Worm (Caenorhabditis elegans) whole organism, mixed stage, embryonic: Measurements from ENCODE around the gene F48G7.12.

Source experiments
- M03D4.4 ChIP-seq: sonication (generic microtip); optimal IDR thresholded peaks from 2 replicates; lab custom pipeline; 2017; ENCODE audit warnings: mild to moderate bottlenecking, missing genetic modification characterization, missing compliant biosample characterization
- bed-3 ChIP-seq: fragments of 200-800 bp; sonication (Bioruptor generic); optimal IDR thresholded peaks from 3 replicates; lab custom pipeline; 2018; ENCODE audit warnings: mild to moderate bottlenecking, missing genetic modification characterization, moderate library complexity, missing compliant biosample characterization
- ceh-39 ChIP-seq: fragments of 150-350 bp; optimal IDR thresholded peaks from 2 replicates; lab custom pipeline; 2014; ENCODE audit warnings: missing biosample characterization, missing genetic modification characterization
- ceh-43 ChIP-seq: fragments of 200-800 bp; sonication (Bioruptor generic); optimal IDR thresholded peaks from 2 replicates; lab custom pipeline; 2018; ENCODE audit warnings: mild to moderate bottlenecking, missing genetic modification characterization, moderate library complexity, missing compliant biosample characterization
- ceh-83 ChIP-seq: fragments of 200-800 bp; sonication (Bioruptor generic); optimal IDR thresholded peaks from 2 replicates; lab custom pipeline; 2018; ENCODE audit warnings: mild to moderate bottlenecking, missing genetic modification characterization, missing compliant biosample characterization
- ces-1 ChIP-seq: fragments of 150-350 bp; optimal IDR thresholded peaks from 2 replicates; lab custom pipeline; 2014; ENCODE audit warnings: missing biosample characterization, missing genetic modification reagents, missing genetic modification characterization
- cnd-1 ChIP-seq: fragments of 200-800 bp; sonication (Bioruptor generic); optimal IDR thresholded peaks from 2 replicates; lab custom pipeline; 2018; ENCODE audit warnings: mild to moderate bottlenecking, missing genetic modification characterization, missing compliant biosample characterization
- drap-1 ChIP-seq: fragments of 200-800 bp; sonication (Bioruptor generic); optimal IDR thresholded peaks from 3 replicates; lab custom pipeline; 2018; ENCODE audit warnings: mild to moderate bottlenecking, missing genetic modification characterization, missing compliant biosample characterization
- elt-1 ChIP-seq: sonication (generic microtip); optimal IDR thresholded peaks from 2 replicates; lab custom pipeline; 2017; ENCODE audit warnings: missing genetic modification characterization, mild to moderate bottlenecking, missing compliant biosample characterization, antibody characterized with exemption, moderate library complexity, borderline replicate concordance; ENCODE audit not compliant: insufficient read depth
- elt-3 ChIP-seq: fragments of 150-350 bp; optimal IDR thresholded peaks from 2 replicates; lab custom pipeline; 2014; ENCODE audit warnings: missing biosample characterization, missing genetic modification characterization
- ham-2 ChIP-seq: fragments of 200-800 bp; sonication (Bioruptor generic); optimal IDR thresholded peaks from 2 replicates; lab custom pipeline; 2018; ENCODE audit warnings: mild to moderate bottlenecking, missing genetic modification characterization, missing compliant biosample characterization
- hlh-1 ChIP-seq: fragments of 150-350 bp; optimal IDR thresholded peaks from 2 replicates; lab custom pipeline; 2014; ENCODE audit warnings: missing biosample characterization, missing genetic modification reagents, missing genetic modification characterization
- lin-13 ChIP-seq: fragments of 150-350 bp; optimal IDR thresholded peaks from 2 replicates; lab custom pipeline; 2014; ENCODE audit warnings: missing biosample characterization, missing genetic modification characterization
- lin-32 ChIP-seq: fragments of 200-800 bp; sonication (Bioruptor generic); optimal IDR thresholded peaks from 2 replicates; lab custom pipeline; 2018; ENCODE audit warnings: mild to moderate bottlenecking, missing genetic modification characterization, missing compliant biosample characterization
- lsy-2 ChIP-seq: fragments of 150-350 bp; optimal IDR thresholded peaks from 2 replicates; lab custom pipeline; 2014; ENCODE audit warnings: missing biosample characterization, missing genetic modification characterization
- mab-5 ChIP-seq: fragments of 150-350 bp; optimal IDR thresholded peaks from 2 replicates; lab custom pipeline; 2014; ENCODE audit warnings: missing biosample characterization, missing genetic modification characterization
- mep-1 ChIP-seq: fragments of 150-350 bp; optimal IDR thresholded peaks from 2 replicates; lab custom pipeline; 2017; ENCODE audit warnings: missing biosample characterization, missing genetic modification reagents, missing genetic modification characterization, inconsistent platforms
- nhr-2 ChIP-seq: fragments of 150-350 bp; optimal IDR thresholded peaks from 2 replicates; lab custom pipeline; 2014; ENCODE audit warnings: missing biosample characterization, missing genetic modification characterization
- nhr-237 ChIP-seq: fragments of 150-350 bp; optimal IDR thresholded peaks from 2 replicates; lab custom pipeline; 2014; ENCODE audit warnings: missing biosample characterization, missing genetic modification characterization
- nhr-28 ChIP-seq: fragments of 150-350 bp; optimal IDR thresholded peaks from 2 replicates; lab custom pipeline; 2014; ENCODE audit warnings: missing biosample characterization, missing genetic modification characterization
- pha-4 ChIP-seq: fragments of 150-350 bp; optimal IDR thresholded peaks from 2 replicates; lab custom pipeline; 2018; ENCODE audit warnings: missing biosample characterization, missing genetic modification reagents, missing genetic modification characterization
- sem-2 ChIP-seq: fragments of 200-800 bp; sonication (Bioruptor generic); optimal IDR thresholded peaks from 2 replicates; lab custom pipeline; 2018; ENCODE audit warnings: mild to moderate bottlenecking, missing genetic modification characterization, missing compliant biosample characterization
- snpc-4 ChIP-seq: fragments of 150-350 bp; optimal IDR thresholded peaks from 2 replicates; lab custom pipeline; 2014; ENCODE audit warnings: missing biosample characterization, missing genetic modification characterization
- sptf-1 ChIP-seq: sonication (generic microtip); optimal IDR thresholded peaks from 2 replicates; lab custom pipeline; 2017; ENCODE audit warnings: mild to moderate bottlenecking, missing genetic modification characterization, moderate library complexity, missing compliant biosample characterization
- tbx-8 ChIP-seq: fragments of 200-800 bp; sonication (Bioruptor generic); optimal IDR thresholded peaks from 2 replicates; lab custom pipeline; 2018; ENCODE audit warnings: mild to moderate bottlenecking, missing genetic modification characterization, moderate library complexity, missing compliant biosample characterization
- unc-120 ChIP-seq: sonication (generic microtip); optimal IDR thresholded peaks from 2 replicates; lab custom pipeline; 2017; ENCODE audit warnings: missing genetic modification characterization, missing compliant biosample characterization; ENCODE audit not compliant: poor library complexity, severe bottlenecking
- unc-39 ChIP-seq: fragments of 150-350 bp; optimal IDR thresholded peaks from 2 replicates; lab custom pipeline; 2014; ENCODE audit warnings: missing biosample characterization, missing genetic modification characterization
- unc-62 ChIP-seq: fragments of 150-350 bp; optimal IDR thresholded peaks from 2 replicates; lab custom pipeline; 2014; ENCODE audit warnings: missing biosample characterization, missing genetic modification reagents, missing genetic modification characterization
- zip-8 ChIP-seq: fragments of 150-350 bp; optimal IDR thresholded peaks from 2 replicates; lab custom pipeline; 2014; ENCODE audit warnings: missing biosample characterization, missing genetic modification characterization
- ztf-11 ChIP-seq: fragments of 150-350 bp; optimal IDR thresholded peaks from 2 replicates; lab custom pipeline; 2014; ENCODE audit warnings: missing biosample characterization, missing genetic modification characterization

Gene F48G7.12

ce11 chrV:642750-643149 is 3.3 kb downstream of the F48G7.12 start, which contains the start of gene nhr-190:
Gene nhr-190 (minus strand): TSS chrV:642924.
- TF ChIP-seq ces-1 = peak; percentile 41
- peak; percentile 22 for TF ChIP-seq unc-120 (tag; lab: Kevin White, UChicago)
- TF ChIP-seq snpc-4 (tag; lab: Kevin White, UChicago) = no peak
- TF ChIP-seq, all 35 proteins: peak for 2

- TF ChIP-seq zip-8 (tag; lab: Kevin White, UChicago) (no peak), unc-62 (GFP tag; lab: Kevin White, UChicago) (no peak), cnd-1 (tag; lab: Kevin White, UChicago) (no peak), pha-4 (tag; lab: Kevin White, UChicago) (no peak), elt-1 (tag; lab: Kevin White, UChicago) (no peak), ceh-43 (no peak), ceh-39 (no peak), bed-3 (GFP tag; lab: Kevin White, UChicago) (no peak), nhr-28 (no peak)
Observed at ce11 chrV:638328-638727, 7.7 kb downstream of the F48G7.12 start, which contains the start of gene srj-37. Gene srj-37 (plus strand): TSS chrV:638628.

- no peak for TF ChIP-seq sem-2 (GFP tag; lab: Kevin White, UChicago)
- no peak for TF ChIP-seq ces-1
- TF ChIP-seq unc-62 (GFP tag; lab: Kevin White, UChicago) = no peak
- no peak for TF ChIP-seq ham-2 (GFP tag; lab: Kevin White, UChicago)
- no peak for TF ChIP-seq cnd-1 (tag; lab: Kevin White, UChicago)
Observed at ce11 chrV:636281-636680, 9.7 kb downstream of the F48G7.12 start, which contains the start of gene pals-31. Gene pals-31 (plus strand): TSS chrV:636581.

- TF ChIP-seq drap-1 (GFP tag; lab: Kevin White, UChicago) (no peak), ceh-39 (no peak), lin-13 (tag; lab: Kevin White, UChicago) (no peak), pha-4 (tag; lab: Kevin White, UChicago) (no peak), lin-32 (no peak), elt-3 (tag; lab: Kevin White, UChicago) (no peak), ham-2 (GFP tag; lab: Kevin White, UChicago) (no peak), mab-5 (tag; lab: Kevin White, UChicago) (no peak), sem-2 (GFP tag; lab: Kevin White, UChicago) (no peak), tbx-8 (GFP tag; lab: Kevin White, UChicago) (no peak), nhr-237 (tag; lab: Kevin White, UChicago) (no peak)
Observed at ce11 chrV:635630-636029, 10.4 kb downstream of the F48G7.12 start.

- TF ChIP-seq hlh-1 (no peak), mep-1 (tag; lab: Kevin White, UChicago) (no peak), snpc-4 (tag; lab: Kevin White, UChicago) (no peak)
Observed at ce11 chrV:634855-635254, 11.2 kb downstream of the F48G7.12 start, which contains the start of gene F48G7.10. Gene F48G7.10 (minus strand): TSS chrV:634955.

ce11 chrV:631832-632231 is 14.2 kb downstream of the F48G7.12 start:
- TF ChIP-seq lin-13 (tag; lab: Kevin White, UChicago) = no peak
- no peak for TF ChIP-seq lsy-2 (tag; lab: Kevin White, UChicago)
- TF ChIP-seq zip-8 (tag; lab: Kevin White, UChicago) = no peak
- no peak for TF ChIP-seq nhr-28
- TF ChIP-seq pha-4 (tag; lab: Kevin White, UChicago) = no peak
- TF ChIP-seq unc-62 (GFP tag; lab: Kevin White, UChicago) = no peak
- TF ChIP-seq sptf-1 (tag; lab: Kevin White, UChicago) = no peak
- no peak for TF ChIP-seq unc-39 (tag; lab: Kevin White, UChicago)
- no peak for TF ChIP-seq ztf-11 (tag; lab: Kevin White, UChicago)
- TF ChIP-seq mep-1 (tag; lab: Kevin White, UChicago) = no peak
- TF ChIP-seq nhr-2 (tag; lab: Kevin White, UChicago) = no peak
- TF ChIP-seq mab-5 (tag; lab: Kevin White, UChicago) = no peak
- TF ChIP-seq elt-3 (tag; lab: Kevin White, UChicago) = no peak
- TF ChIP-seq ceh-83 (GFP tag; lab: Kevin White, UChicago) = no peak
- no peak for TF ChIP-seq M03D4.4 (tag; lab: Kevin White, UChicago)
- no peak for TF ChIP-seq drap-1 (GFP tag; lab: Kevin White, UChicago)
